Worm (Caenorhabditis elegans): ENCODE results near the gene txt-11.

The txt-11 gene

ce11 chrV:3391005-3391404, 22.1 kb upstream of the txt-11 start:
- TF ChIP-seq snpc-1.1 (tag; optimal IDR thresholded peaks at IDR 0.05; ENCODE audit: insufficient read depth), result no peak
- peak; percentile 37; the same call in 1 of the 2 replicates for TF ChIP-seq mcd-1 (GFP tag; IDR thresholded peaks at IDR 0.05)
- TF ChIP-seq nfyb-1 (GFP tag; IDR thresholded peaks at IDR 0.05), result 0 out of 2 replicates have a peak, but pooled peaks have one; percentile 47
- TF ChIP-seq tbp1 (GFP tag; optimal IDR thresholded peaks at IDR 0.05), result peak; percentile 12
- TF ChIP-seq mel-28 (tag; optimal IDR thresholded peaks at IDR 0.05; ENCODE audit: borderline replicate concordance), result no peak
- no peak for TF ChIP-seq rcor-1 (GFP tag; IDR thresholded peaks at IDR 0.05)
- TF ChIP-seq lin-35 (GFP tag; optimal IDR thresholded peaks at IDR 0.05), result peak in 1 of 3 experiments; percentile 72
- TF ChIP-seq K12H6.12 (tag; optimal IDR thresholded peaks at IDR 0.05), result no peak
- TF ChIP-seq Y53G8AR.9 (GFP tag; conservative IDR thresholded peaks at IDR 0.05), result no peak
- no peak for TF ChIP-seq aptf-3 (GFP tag; IDR thresholded peaks at IDR 0.05)
- TF ChIP-seq hmg-1.2 (GFP tag; IDR thresholded peaks at IDR 0.05), result peak; percentile 58; the same call in 1 of the 2 replicates
- TF ChIP-seq K11D2.4 (GFP tag; IDR thresholded peaks at IDR 0.05), result 0 out of 2 replicates have a peak, but pooled peaks have one; percentile 66
- no peak for TF ChIP-seq F57C9.4 (tag; optimal IDR thresholded peaks at IDR 0.05)
- no peak for TF ChIP-seq Y67H2A.10 (GFP tag; conservative IDR thresholded peaks at IDR 0.05)
- no peak for TF ChIP-seq rpc-1 (optimal IDR thresholded peaks at IDR 0.05)
- TF ChIP-seq rpc-1 (tag; optimal IDR thresholded peaks at IDR 0.05), result no peak
- no peak for TF ChIP-seq snpc-4 (GFP tag; optimal IDR thresholded peaks at IDR 0.05)
- peak in 1 of 4 experiments; percentile 36 for TF ChIP-seq snpc-4 (tag; optimal IDR thresholded peaks at IDR 0.05)
- peak; percentile 54 for TF ChIP-seq attf-5 (GFP tag; optimal IDR thresholded peaks at IDR 0.05)
- peak; percentile 53 for TF ChIP-seq ztf-26 (tag; optimal IDR thresholded peaks at IDR 0.05)
- no peak for TF ChIP-seq hrde-1 (tag; optimal IDR thresholded peaks at IDR 0.05; ENCODE audit: borderline replicate concordance)
- TF ChIP-seq zfh-2 (GFP tag; conservative IDR thresholded peaks at IDR 0.05), result no peak
- no peak for TF ChIP-seq him-1 (tag; optimal IDR thresholded peaks at IDR 0.05)
- peak; percentile 27 for TF ChIP-seq ceh-27 (GFP tag; optimal IDR thresholded peaks at IDR 0.05)
- no peak for TF ChIP-seq mxl-1 (tag; optimal IDR thresholded peaks at IDR 0.05)
- no peak for TF ChIP-seq madf-6 (GFP tag; IDR thresholded peaks at IDR 0.05)
- no peak for TF ChIP-seq B0261.1 (tag; optimal IDR thresholded peaks at IDR 0.05)
- peak; percentile 16 for TF ChIP-seq atf-7 (tag; optimal IDR thresholded peaks at IDR 0.05)
- peak; percentile 78 for TF ChIP-seq somi-1 (GFP tag; optimal IDR thresholded peaks at IDR 0.05)
- TF ChIP-seq F55B11.4 (tag; optimal IDR thresholded peaks at IDR 0.05; ENCODE audit: borderline replicate concordance, insufficient read depth), result no peak
- TF ChIP-seq C06A6.2 (GFP tag; conservative IDR thresholded peaks at IDR 0.05), result peak; percentile 44; the same call in 1 of the 2 replicates
- peak; percentile 75 for TF ChIP-seq nhr-80 (tag; optimal IDR thresholded peaks at IDR 0.05)
- TF ChIP-seq nhr-27 (tag; optimal IDR thresholded peaks at IDR 0.05), result no peak
- TF ChIP-seq attf-6 (GFP tag; IDR thresholded peaks at IDR 0.05), result no peak

- TF ChIP-seq zfh-2 (GFP tag; conservative IDR thresholded peaks at IDR 0.05) (peak; percentile 70), die-1 (tag; optimal IDR thresholded peaks at IDR 0.05) (no peak), snpc-4 (GFP tag; optimal IDR thresholded peaks at IDR 0.05) (no peak), snpc-4 (tag; optimal IDR thresholded peaks at IDR 0.05) (peak in 1 of 4 experiments; percentile 75)
Measured at ce11 chrV:3394065-3394464, 19.0 kb upstream of the txt-11 start.

ce11 chrV:3394694-3395240, 18.3 kb upstream of the txt-11 start, which contains the start of gene T20D4.15:
T20D4.15 (minus strand) TSS chrV:3394744.
- TF ChIP-seq lin-40 (tag; optimal IDR thresholded peaks at IDR 0.05), result no peak
- peak; percentile 73 for TF ChIP-seq zfh-2 (GFP tag; conservative IDR thresholded peaks at IDR 0.05)
- no peak for TF ChIP-seq Y95B8A.8 (GFP tag; IDR thresholded peaks at IDR 0.05)
